Worm (Caenorhabditis elegans) whole organism, L3 larva: ENCODE measurements around the gene W06G6.10.

Source experiments
- elt-2 ChIP-seq: sonication (generic microtip); optimal IDR thresholded peaks from 2 replicates; lab custom pipeline; 2016; ENCODE audit warnings: missing genetic modification reagents, mild to moderate bottlenecking, missing genetic modification characterization, missing compliant biosample characterization
- lin-39 ChIP-seq: fragments of 150-350 bp; optimal IDR thresholded peaks from 2 replicates; lab custom pipeline; 2018; ENCODE audit warnings: missing biosample characterization, missing genetic modification reagents, missing genetic modification characterization
- nfya-1 ChIP-seq: sonication (generic microtip); optimal IDR thresholded peaks from 2 replicates; lab custom pipeline; 2017; ENCODE audit warnings: missing genetic modification characterization, mild to moderate bottlenecking, missing compliant biosample characterization, antibody characterized with exemption, moderate library complexity; ENCODE audit not compliant: insufficient read depth

DNA sequence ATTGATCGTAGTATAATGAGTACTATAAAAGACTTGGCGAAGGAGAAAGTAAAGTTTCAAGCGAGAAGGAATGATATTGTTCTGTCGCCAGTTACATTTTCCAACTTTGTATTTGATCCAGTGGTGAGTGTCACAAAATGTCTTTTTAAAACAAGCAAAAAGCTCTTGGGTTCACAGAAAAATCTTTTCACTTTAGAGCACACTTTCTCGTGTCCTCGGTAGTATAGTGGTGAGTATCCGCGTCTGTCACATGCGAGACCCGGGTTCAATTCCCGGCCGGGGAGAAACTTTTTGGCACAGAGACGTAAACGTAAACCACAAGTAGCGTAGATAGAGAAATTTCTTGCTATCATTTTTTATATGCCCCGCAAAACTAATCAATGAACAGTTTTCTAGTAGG is 6.6 kb downstream of the W06G6.10 start:
- no peak for TF ChIP-seq nfya-1 (tag; lab: Kevin White, UChicago)
- TF ChIP-seq lin-39 (tag; lab: Kevin White, UChicago), result no peak
- peak; percentile 32 for TF ChIP-seq elt-2 (tag; lab: Kevin White, UChicago)
